Fruit fly (Drosophila melanogaster): ENCODE data around the gene CG31102.

CG31102 gene

DNA sequence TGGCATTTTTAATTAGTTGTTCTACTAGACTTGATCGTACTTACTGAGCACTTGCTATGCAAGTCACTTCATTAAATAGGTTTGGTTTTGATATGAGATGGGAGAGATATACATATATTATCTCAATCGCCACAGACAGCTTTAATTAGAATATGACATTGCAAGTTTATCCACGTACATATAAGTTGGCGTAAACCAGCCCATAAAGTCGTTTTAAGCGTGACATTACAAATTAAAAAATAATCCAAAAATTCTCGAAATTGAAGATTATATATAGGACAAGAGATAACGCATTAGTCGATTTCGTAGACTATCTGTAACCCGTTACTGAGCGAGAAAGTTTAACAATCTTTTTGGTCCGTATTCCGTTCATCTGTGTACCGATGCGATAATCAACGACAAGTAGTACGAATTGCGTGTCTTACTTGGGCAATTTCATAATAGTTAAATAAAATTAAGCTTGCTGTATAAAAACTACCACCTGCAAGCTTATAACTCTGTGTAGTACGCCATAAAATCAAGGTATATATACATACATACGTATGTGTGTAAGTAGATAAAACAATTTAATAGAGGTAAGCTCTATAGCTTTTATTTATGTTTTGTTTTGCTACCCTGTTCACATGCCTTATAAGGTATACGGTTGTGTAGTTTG is 24.8 kb upstream of the CG31102 start, which contains the start of gene CG10560:
CG10560 (minus strand) TSS at position 51 of the 655 bp plus-strand sequence.
- TF ChIP-seq kay (GFP tag; ENCODE audit: borderline replicate concordance) = peak; percentile 74
- peak; percentile 27 for TF ChIP-seq cic (GFP tag; optimal IDR thresholded peaks at IDR 0.05)
- no peak for TF ChIP-seq CG12768 (GFP tag; optimal IDR thresholded peaks at IDR 0.05)
- no peak for TF ChIP-seq CG1620 (GFP tag; optimal IDR thresholded peaks at IDR 0.05)
- TF ChIP-seq cnc (optimal IDR thresholded peaks at IDR 0.05) = peak; percentile 19 to 51
- TF ChIP-seq Mnt (GFP tag; optimal IDR thresholded peaks at IDR 0.05) = no peak
- TF ChIP-seq CG33017 (tag; optimal IDR thresholded peaks at IDR 0.05) = no peak
- no peak for TF ChIP-seq ovo (GFP tag; optimal IDR thresholded peaks at IDR 0.05)

DNA sequence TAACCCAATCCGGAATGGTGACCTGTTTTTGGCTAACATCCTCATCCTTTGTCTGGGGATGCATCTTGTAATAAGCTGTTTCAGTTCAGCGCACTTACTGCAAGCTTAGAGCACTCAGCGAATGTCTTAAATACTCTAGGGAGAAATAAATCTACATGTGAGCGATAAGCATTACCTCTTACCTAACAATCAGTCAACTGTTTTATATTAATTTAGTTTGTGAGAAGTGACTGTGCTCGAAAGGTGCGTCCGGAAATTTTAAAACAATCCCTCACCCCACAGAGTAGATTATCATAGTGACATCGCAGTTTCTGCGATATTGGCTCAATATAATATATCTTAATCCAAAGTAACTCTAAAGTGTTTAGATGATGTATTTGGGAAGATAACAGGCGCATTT is 22.6 kb upstream of the CG31102 start, which contains the start of gene CG10553:
CG10553 (minus strand) TSS at position 101 of the 400 bp plus-strand sequence.
- no peak for TF ChIP-seq Crg-1 (GFP tag; optimal IDR thresholded peaks at IDR 0.05)
- no peak for TF ChIP-seq CG14711 (tag; optimal IDR thresholded peaks at IDR 0.05)
- no peak for TF ChIP-seq bab1 (GFP tag; optimal IDR thresholded peaks at IDR 0.05)
- no peak for TF ChIP-seq Hr96 (GFP tag; optimal IDR thresholded peaks at IDR 0.05)
- TF ChIP-seq CG12768 (GFP tag; optimal IDR thresholded peaks at IDR 0.05) = no peak
- TF ChIP-seq cic (GFP tag; optimal IDR thresholded peaks at IDR 0.05) = no peak
- TF ChIP-seq CG33017 (tag; optimal IDR thresholded peaks at IDR 0.05) = no peak
- TF ChIP-seq CG7045 (GFP tag; optimal IDR thresholded peaks at IDR 0.05) = no peak
- no peak for TF ChIP-seq kay (GFP tag; ENCODE audit: borderline replicate concordance)
- TF ChIP-seq CG5204 (GFP tag; optimal IDR thresholded peaks at IDR 0.05) = no peak

DNA sequence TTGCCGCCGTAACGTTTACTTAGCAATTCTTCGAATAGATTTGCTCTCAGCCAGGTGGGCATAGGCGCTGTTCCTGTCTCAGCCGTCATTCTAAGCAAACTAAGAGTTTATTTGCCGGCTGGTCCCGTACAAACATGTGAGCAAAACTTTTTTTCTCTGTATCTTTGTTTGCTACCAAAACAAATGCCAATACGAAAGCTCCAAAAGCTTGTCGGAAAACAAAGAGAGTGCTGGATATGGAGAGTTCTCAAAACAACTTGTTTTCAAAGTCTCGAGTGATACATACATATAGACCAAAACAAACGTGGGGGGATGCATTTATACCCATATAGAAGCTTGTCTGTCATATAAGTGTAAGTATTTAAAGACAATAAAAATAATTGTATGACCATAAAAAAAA is 20.6 kb upstream of the CG31102 start, which contains the start of gene CG10559:
CG10559 (minus strand) TSS at position 101 of the 400 bp plus-strand sequence.
- no peak for TF ChIP-seq CG5204 (GFP tag; optimal IDR thresholded peaks at IDR 0.05)
- TF ChIP-seq CG1620 (GFP tag; optimal IDR thresholded peaks at IDR 0.05) = no peak
- no peak for TF ChIP-seq CG11617 (GFP tag; optimal IDR thresholded peaks at IDR 0.05)
- peak; percentile 73 for TF ChIP-seq kay (GFP tag; ENCODE audit: borderline replicate concordance)
- peak; percentile 20 for TF ChIP-seq cic (GFP tag; optimal IDR thresholded peaks at IDR 0.05)
- no peak for TF ChIP-seq CG33017 (tag; optimal IDR thresholded peaks at IDR 0.05)

DNA sequence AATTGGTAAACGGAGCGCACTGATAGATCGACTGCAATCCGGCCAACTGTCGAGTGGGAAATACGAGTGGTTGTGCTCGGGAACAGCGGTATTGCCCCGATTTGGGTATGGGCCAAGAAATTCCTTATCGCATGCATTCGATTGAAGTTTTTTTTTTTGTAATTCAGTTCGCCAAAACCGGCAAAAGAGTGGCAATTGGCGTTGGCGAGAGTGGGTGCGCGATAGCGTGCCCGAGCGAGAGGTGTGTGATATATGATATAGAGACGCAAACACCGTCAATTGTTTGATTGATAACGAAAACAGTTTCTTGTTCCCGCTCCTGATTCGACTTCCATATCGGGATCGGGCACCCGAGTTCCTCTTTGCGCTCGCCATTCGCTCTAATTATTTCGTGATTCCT is 18.4 kb upstream of the CG31102 start, which contains the start of gene CG31087:
CG31087 (minus strand) TSS at position 63 of the 400 bp plus-strand sequence.
- TF ChIP-seq Mnt (GFP tag; optimal IDR thresholded peaks at IDR 0.05) (no peak), cic (GFP tag; optimal IDR thresholded peaks at IDR 0.05) (peak; percentile 63)

DNA sequence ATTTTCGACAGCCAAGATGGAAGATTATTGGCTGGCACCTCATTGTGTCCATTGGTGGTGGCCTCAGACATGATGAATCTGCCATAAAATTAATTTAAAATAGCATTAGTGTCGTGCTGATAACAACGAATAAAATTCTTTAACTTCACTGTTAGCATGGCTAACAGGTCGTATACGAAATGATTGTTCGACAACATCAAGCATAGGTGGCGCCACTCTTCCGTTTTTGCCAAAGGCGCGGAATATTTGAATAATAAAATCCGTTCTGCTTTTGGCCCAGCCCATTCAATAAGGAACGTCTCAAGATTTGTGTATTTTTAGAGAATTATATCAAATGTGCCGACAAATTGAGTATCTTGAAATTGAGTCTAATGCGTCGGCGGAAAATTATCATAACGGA is 17.2 kb upstream of the CG31102 start:
- TF ChIP-seq toe (GFP tag; optimal IDR thresholded peaks at IDR 0.05) = peak; percentile 26
- TF ChIP-seq CG7101 (tag; optimal IDR thresholded peaks at IDR 0.05) = no peak

DNA sequence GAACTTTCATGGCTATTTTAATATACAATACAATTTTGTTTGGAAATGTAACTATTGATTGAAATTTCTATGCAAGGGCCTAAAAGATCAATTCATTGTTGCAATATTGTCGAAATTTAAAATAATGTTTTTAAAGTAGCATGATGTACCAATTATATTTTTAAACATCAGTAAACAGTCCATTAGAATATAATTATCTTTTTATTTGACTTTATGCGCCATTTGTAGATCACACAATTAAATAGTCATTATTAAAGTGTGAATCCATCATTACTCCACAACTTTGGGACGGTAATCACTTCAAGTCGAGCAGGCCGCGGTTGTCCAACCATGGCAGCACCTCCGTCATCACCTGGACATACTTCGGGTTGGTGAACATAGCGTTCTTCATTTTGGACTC is 15.4 kb upstream of the CG31102 start, which contains the start of gene CG31099:
CG31099 (minus strand) TSS at position 101 of the 400 bp plus-strand sequence.
- TF ChIP-seq cnc (optimal IDR thresholded peaks at IDR 0.05) (no peak), CG7045 (GFP tag; optimal IDR thresholded peaks at IDR 0.05) (no peak), cic (GFP tag; optimal IDR thresholded peaks at IDR 0.05) (no peak), toe (GFP tag; optimal IDR thresholded peaks at IDR 0.05) (no peak), kay (GFP tag; ENCODE audit: borderline replicate concordance) (no peak), CG7101 (tag; optimal IDR thresholded peaks at IDR 0.05) (no peak), ovo (GFP tag; optimal IDR thresholded peaks at IDR 0.05) (no peak), Hr96 (GFP tag; optimal IDR thresholded peaks at IDR 0.05) (no peak), CG33017 (tag; optimal IDR thresholded peaks at IDR 0.05) (no peak), CG5204 (GFP tag; optimal IDR thresholded peaks at IDR 0.05) (no peak), tj (GFP tag; optimal IDR thresholded peaks at IDR 0.05) (no peak), pad (GFP tag; optimal IDR thresholded peaks at IDR 0.05) (no peak), CG12768 (GFP tag; optimal IDR thresholded peaks at IDR 0.05) (no peak), Crg-1 (GFP tag; optimal IDR thresholded peaks at IDR 0.05) (no peak), Clk (GFP tag; optimal IDR thresholded peaks at IDR 0.05) (no peak), CG1620 (GFP tag; optimal IDR thresholded peaks at IDR 0.05) (no peak), Mnt (GFP tag; optimal IDR thresholded peaks at IDR 0.05) (no peak), CG11617 (GFP tag; optimal IDR thresholded peaks at IDR 0.05) (no peak), CG14711 (tag; optimal IDR thresholded peaks at IDR 0.05) (no peak), bab1 (GFP tag; optimal IDR thresholded peaks at IDR 0.05) (no peak)

DNA sequence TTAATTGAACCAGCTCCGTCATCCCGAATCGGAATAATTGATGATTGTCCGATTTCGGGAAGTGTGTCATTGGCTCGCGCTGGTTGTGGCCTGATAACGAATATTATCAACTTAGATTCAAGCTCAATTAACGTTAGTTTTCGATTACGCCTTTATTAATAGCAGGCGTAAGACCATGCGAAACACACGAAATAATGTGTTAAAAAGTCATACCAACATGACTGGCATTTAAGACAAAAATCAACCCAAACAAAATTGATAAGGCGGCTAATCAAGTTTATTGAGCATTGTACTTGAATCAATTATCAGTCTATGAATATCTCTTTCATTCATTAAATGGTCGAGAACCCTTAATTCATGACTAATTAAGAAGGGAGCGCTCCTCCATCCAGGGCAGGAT is 13.8 kb upstream of the CG31102 start:
- TF ChIP-seq kay (GFP tag; ENCODE audit: borderline replicate concordance) (no peak), tj (GFP tag; optimal IDR thresholded peaks at IDR 0.05) (no peak), CG11617 (GFP tag; optimal IDR thresholded peaks at IDR 0.05) (no peak), Clk (GFP tag; optimal IDR thresholded peaks at IDR 0.05) (no peak), toe (GFP tag; optimal IDR thresholded peaks at IDR 0.05) (no peak), pad (GFP tag; optimal IDR thresholded peaks at IDR 0.05) (no peak), cic (GFP tag; optimal IDR thresholded peaks at IDR 0.05) (peak; percentile 5)
